Worm (Caenorhabditis elegans): ENCODE results near the gene col-9.

DNA sequence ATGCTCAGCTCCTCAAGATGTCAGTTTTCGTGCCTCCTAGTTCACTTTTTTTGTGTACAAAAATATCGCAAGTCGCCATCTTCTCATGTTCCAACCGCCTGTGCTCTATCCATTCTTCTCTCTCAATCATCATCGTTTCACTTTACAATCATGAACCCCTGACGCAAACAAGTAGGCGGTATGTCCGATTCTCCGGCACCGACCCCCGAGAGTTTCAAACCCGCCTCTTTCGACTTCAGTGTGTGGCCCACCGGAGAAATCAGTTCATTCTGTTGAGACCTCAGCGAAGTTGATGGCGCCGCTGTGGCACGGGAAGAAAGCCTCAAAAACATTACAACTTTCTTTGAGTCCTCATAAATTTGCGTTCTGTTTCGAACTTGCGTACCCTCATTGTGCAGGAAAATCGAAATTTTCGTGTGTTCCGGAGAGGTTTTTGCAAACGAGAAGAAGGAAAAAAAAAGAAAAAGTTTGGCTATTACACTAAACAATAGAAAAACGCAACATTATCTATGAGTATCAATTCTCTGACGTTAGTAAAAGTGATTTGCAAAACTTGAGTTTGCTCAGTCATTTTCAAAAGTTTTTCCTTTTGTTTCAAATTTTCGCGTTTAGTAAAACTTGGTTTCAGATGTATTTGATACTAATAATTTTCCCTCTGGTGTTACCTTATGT, 15.2 kb downstream of the col-9 start, which contains the start of gene F54B11.9:
- TF ChIP-seq nhr-237 (tag; optimal IDR thresholded peaks at IDR 0.05): no peak
- TF ChIP-seq Y116A8C.19 (tag; optimal IDR thresholded peaks at IDR 0.05; ENCODE audit: borderline replicate concordance): no peak
- peak in 1 of 2 experiments; percentile 4 for TF ChIP-seq efl-1 (optimal IDR thresholded peaks at IDR 0.05)
- no peak for TF ChIP-seq efl-1 (GFP tag; optimal IDR thresholded peaks at IDR 0.05 in 1 of 2)
- no peak for TF ChIP-seq nhr-12 (tag; optimal IDR thresholded peaks at IDR 0.05)
- TF ChIP-seq unc-86 (tag; optimal IDR thresholded peaks at IDR 0.05): no peak

Data from whole organism, L1 larva.